Fruit fly (Drosophila melanogaster): Measurements from ENCODE around the gene CG15432.

Gene CG15432

DNA sequence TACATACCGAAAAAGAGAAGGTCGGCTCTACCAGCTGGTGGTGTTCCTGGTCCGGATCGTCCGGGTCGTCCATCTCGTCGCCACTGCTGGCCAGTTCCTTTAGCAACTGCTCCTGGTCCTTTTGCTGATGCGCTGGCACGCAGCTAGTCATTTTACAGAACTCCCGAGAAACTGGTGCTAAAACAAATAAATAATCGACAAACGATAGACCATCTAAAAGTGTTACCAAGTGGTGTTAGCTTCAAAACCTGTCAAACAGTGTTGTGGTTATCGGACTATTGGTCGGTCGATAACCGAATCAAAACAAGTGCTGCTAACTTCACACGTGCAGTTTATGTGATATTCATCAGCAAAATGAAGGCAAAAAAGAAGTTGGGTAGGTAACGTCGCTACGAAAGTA is 2.3 kb downstream of the CG15432 start, which contains the start of the genes morgue and Elp3 (continued):
- TF ChIP-seq HLH4C (GFP tag; IDR thresholded peaks at IDR 0.05; ENCODE audit: partially characterized antibody) (peak; percentile 87), Opbp (GFP tag; IDR thresholded peaks at IDR 0.05; ENCODE audit: partially characterized antibody) (peak; percentile 72; the same call in 2 of the 3 replicates), CG10267 (tag; optimal IDR thresholded peaks at IDR 0.05) (peak; percentile 56), CG4617 (GFP tag; optimal IDR thresholded peaks at IDR 0.05; ENCODE audit: borderline replicate concordance) (peak; percentile 86), z (GFP tag; IDR thresholded peaks at IDR 0.05) (no peak), CG8290 (GFP tag; optimal IDR thresholded peaks at IDR 0.05) (no peak), CG8290 (tag; optimal IDR thresholded peaks at IDR 0.05) (peak in 1 of 2 experiments; percentile 50), CG17829 (tag; optimal IDR thresholded peaks at IDR 0.05) (peak; percentile 49), Max (GFP tag; optimal IDR thresholded peaks at IDR 0.05) (peak; percentile 58), stwl (tag; optimal IDR thresholded peaks at IDR 0.05) (peak; percentile 88), Tbp (GFP tag; optimal IDR thresholded peaks at IDR 0.05) (no peak), CG12104 (GFP tag; optimal IDR thresholded peaks at IDR 0.05) (no peak), vnd (GFP tag; IDR thresholded peaks at IDR 0.05; ENCODE audit: partially characterized antibody) (peak; percentile 66), jumu (GFP tag; optimal IDR thresholded peaks at IDR 0.05) (no peak), CG34422 (GFP tag; IDR thresholded peaks at IDR 0.05) (no peak; the same call in 2 of the 3 replicates), run (tag; optimal IDR thresholded peaks at IDR 0.05) (no peak), CG2712 (tag; optimal IDR thresholded peaks at IDR 0.05) (peak; percentile 1), gem (tag; optimal IDR thresholded peaks at IDR 0.05) (no peak), MESR4 (GFP tag; optimal IDR thresholded peaks at IDR 0.05) (peak; percentile 86), CG30020 (tag; optimal IDR thresholded peaks at IDR 0.05) (peak; percentile 25), ara (GFP tag; IDR thresholded peaks at IDR 0.05) (no peak), sna (GFP tag; IDR thresholded peaks at IDR 0.05; ENCODE audit: partially characterized antibody) (peak; percentile 68), trh (GFP tag; optimal IDR thresholded peaks at IDR 0.05) (no peak), Dp (GFP tag; optimal IDR thresholded peaks at IDR 0.05) (peak; percentile 33), row (GFP tag; IDR thresholded peaks at IDR 0.05) (0 out of 3 replicates have a peak, but pooled peaks have one; percentile 14), nmo (GFP tag; optimal IDR thresholded peaks at IDR 0.05) (peak; percentile 5), CG13287 (GFP tag; IDR thresholded peaks at IDR 0.05; ENCODE audit: partially characterized antibody) (peak; percentile 78), CG11504 (tag; optimal IDR thresholded peaks at IDR 0.05) (no peak), CG12659 (GFP tag; optimal IDR thresholded peaks at IDR 0.05) (peak; percentile 49), hkb (optimal IDR thresholded peaks at IDR 0.05) (no peak), hkb (GFP tag; IDR thresholded peaks at IDR 0.05) (0 out of 2 replicates have a peak, but pooled peaks have one; percentile 22), pzg (GFP tag; optimal IDR thresholded peaks at IDR 0.05) (peak; percentile 84), sqz (GFP tag; optimal IDR thresholded peaks at IDR 0.05) (no peak), Rfx (GFP tag; IDR thresholded peaks at IDR 0.05) (no peak), CG2116 (GFP tag; optimal IDR thresholded peaks at IDR 0.05) (peak; percentile 68), mirr (GFP tag; optimal IDR thresholded peaks at IDR 0.05) (peak; percentile 14), HmgZ (tag; optimal IDR thresholded peaks at IDR 0.05) (peak; percentile 26), Abd-B (GFP tag; optimal IDR thresholded peaks at IDR 0.05) (no peak), luna (GFP tag; optimal IDR thresholded peaks at IDR 0.05) (no peak), E2f2 (GFP tag; IDR thresholded peaks at IDR 0.05) (peak; percentile 39; the same call in 1 of the 2 replicates), ci (GFP tag; IDR thresholded peaks at IDR 0.05) (no peak), ind (GFP tag; optimal IDR thresholded peaks at IDR 0.05) (no peak), B-H2 (GFP tag; optimal IDR thresholded peaks at IDR 0.05) (peak; percentile 6), nerfin-2 (GFP tag; IDR thresholded peaks at IDR 0.05; ENCODE audit: partially characterized antibody) (peak; percentile 82), CG43689 (GFP tag; IDR thresholded peaks at IDR 0.05) (no peak), CG32767 (GFP tag; IDR thresholded peaks at IDR 0.05) (peak; percentile 22; the same call in 1 of the 2 replicates), grau (tag; optimal IDR thresholded peaks at IDR 0.05) (peak; percentile 14)
